Worm (Caenorhabditis elegans) whole organism, L4/young adult: Measurements from ENCODE around the gene ZC506.1.

Experiments
- W03F9.2 ChIP-seq: fragments of 150-350 bp; optimal IDR thresholded peaks from 2 replicates; lab custom pipeline; 2014; ENCODE audit warnings: missing biosample characterization, missing genetic modification characterization
- dao-5 ChIP-seq: sonication (generic microtip); optimal IDR thresholded peaks from 2 replicates; lab custom pipeline; 2016; ENCODE audit warnings: missing genotype, missing genetic modification characterization, moderate library complexity, missing compliant biosample characterization

ce11 chrX:9981259-9981658, 22.5 kb downstream of the ZC506.1 start:
- no peak for TF ChIP-seq W03F9.2 (tag; lab: Kevin White, UChicago)
- no peak for TF ChIP-seq dao-5 (tag; lab: Kevin White, UChicago)
